Fruit fly (Drosophila melanogaster) whole organism, wandering third instar larva: ENCODE data around the gene CG4615.
A peak's percentile ranks its signal among the peaks of the same experiment; 100 is the strongest.

Experiments used
- CG32264 ChIP-seq: fragments of 200-800 bp; sonication (Bioruptor generic); optimal IDR thresholded peaks from 2 replicates; lab custom pipeline; 2016; ENCODE audit warnings: missing biosample characterization, missing genetic modification characterization
- CG9705 ChIP-seq: fragments of 200-800 bp; sonication (Bioruptor generic); optimal IDR thresholded peaks from 2 replicates; lab custom pipeline; 2018; ENCODE audit warnings: missing biosample characterization, mild to moderate bottlenecking, missing genetic modification characterization
- Dfd ChIP-seq: fragments of >200 bp; optimal IDR thresholded peaks from 2 replicates; lab custom pipeline; 2017; ENCODE audit warnings: missing biosample characterization, missing genetic modification characterization
- Dif ChIP-seq: fragments of 200-275, 200-300 bp; sonication (Bioruptor generic); optimal IDR thresholded peaks from 2 replicates; lab custom pipeline; 2018; ENCODE audit warnings: missing biosample characterization, missing genetic modification characterization; ENCODE audit not compliant: partially characterized antibody
- GATAd ChIP-seq: sonication (Bioruptor generic); optimal IDR thresholded peaks from 2 replicates; lab custom pipeline; 2016; ENCODE audit warnings: missing biosample characterization, missing genetic modification characterization
- HLH106 ChIP-seq: fragments of 200-800 bp; optimal IDR thresholded peaks from 3 replicates; lab custom pipeline; 2019; ENCODE audit warnings: missing biosample characterization, mild to moderate bottlenecking, missing genetic modification characterization, moderate library complexity
- Hnf4 ChIP-seq: fragments of 200-800 bp; sonication (Bioruptor generic); optimal IDR thresholded peaks from 2 replicates; lab custom pipeline; 2016; ENCODE audit warnings: missing biosample characterization, mild to moderate bottlenecking, missing genetic modification characterization
- Hr78 ChIP-seq: fragments of >200 bp; optimal IDR thresholded peaks from 2 replicates; lab custom pipeline; 2017; ENCODE audit warnings: missing biosample characterization, missing genetic modification characterization
- Hr83 ChIP-seq: fragments of 200-300 bp; sonication (Bioruptor generic); optimal IDR thresholded peaks from 2 replicates; lab custom pipeline; 2016; ENCODE audit warnings: missing biosample characterization, mild to moderate bottlenecking, missing genetic modification characterization, moderate library complexity; ENCODE audit not compliant: poor library complexity, severe bottlenecking
- Jra ChIP-seq: sonication (Bioruptor generic); optimal IDR thresholded peaks from 2 replicates; lab custom pipeline; 2016; ENCODE audit warnings: missing biosample characterization, missing genetic modification characterization
- Mio ChIP-seq: sonication (Bioruptor generic); optimal IDR thresholded peaks from 2 replicates; lab custom pipeline; 2016; ENCODE audit warnings: missing biosample characterization, missing genetic modification characterization
- Myc ChIP-seq: fragments of >200 bp; optimal IDR thresholded peaks from 2 replicates; lab custom pipeline; 2017
- OdsH ChIP-seq: fragments of 200-800 bp; sonication (Bioruptor generic); optimal IDR thresholded peaks from 2 replicates; lab custom pipeline; 2016; ENCODE audit warnings: missing biosample characterization, mild to moderate bottlenecking, missing genetic modification characterization
- Rel ChIP-seq, 2 experiments: fragments of 200-800 bp; sonication (Bioruptor generic) in 1 of 2; optimal IDR thresholded peaks; 2 replicates in 1 of 2; 3 replicates in 1 of 2; lab custom pipeline; 2016 to 2019; ENCODE audit warnings: mild to moderate bottlenecking in 2 of 2, missing biosample characterization in 2 of 2, missing genetic modification characterization in 2 of 2, moderate library complexity in 1 of 2
- Sp1 ChIP-seq: fragments of 200-800 bp; sonication (Bioruptor generic); optimal IDR thresholded peaks from 3 replicates; lab custom pipeline; 2019; ENCODE audit warnings: missing biosample characterization, mild to moderate bottlenecking, missing genetic modification characterization, moderate library complexity
- Vsx2 ChIP-seq: fragments of 200-300, 225-300 bp; sonication (Bioruptor generic); optimal IDR thresholded peaks from 2 replicates; lab custom pipeline; 2018; ENCODE audit warnings: missing biosample characterization, missing genetic modification characterization; ENCODE audit not compliant: partially characterized antibody
- br ChIP-seq: fragments of 200-800 bp; sonication (Bioruptor generic); optimal IDR thresholded peaks from 2 replicates; lab custom pipeline; 2016; ENCODE audit warnings: missing biosample characterization, missing genetic modification characterization
- brk ChIP-seq: fragments of 200-800 bp; sonication (Bioruptor generic); optimal IDR thresholded peaks from 2 replicates; lab custom pipeline; 2016; ENCODE audit warnings: missing biosample characterization, mild to moderate bottlenecking, missing genetic modification characterization
- dl ChIP-seq, 2 experiments: fragments of 175-275, 200-275 bp in 1 of 2; fragments of 200-275 bp in 1 of 2; sonication (Bioruptor generic); optimal IDR thresholded peaks; lab custom pipeline; 2018; ENCODE audit warnings: mild to moderate bottlenecking in 2 of 2, missing biosample characterization in 2 of 2, missing genetic modification characterization in 2 of 2, moderate library complexity in 2 of 2; ENCODE audit not compliant: partially characterized antibody in 2 of 2, insufficient read depth in 1 of 2
- dmrt93B ChIP-seq: fragments of 200-800 bp; sonication (Bioruptor generic); optimal IDR thresholded peaks from 2 replicates; lab custom pipeline; 2018; ENCODE audit warnings: missing biosample characterization, mild to moderate bottlenecking, missing genetic modification characterization
- dsf ChIP-seq: sonication (Bioruptor generic); optimal IDR thresholded peaks from 2 replicates; lab custom pipeline; 2016; ENCODE audit warnings: missing biosample characterization, missing genetic modification characterization, borderline replicate concordance
- ey ChIP-seq: fragments of 200-800 bp; sonication (Bioruptor generic); optimal IDR thresholded peaks from 2 replicates; lab custom pipeline; 2016; ENCODE audit warnings: missing biosample characterization, missing genetic modification characterization
- foxo ChIP-seq, 2 experiments: fragments of 200-800 bp; sonication (Bioruptor generic); optimal IDR thresholded peaks; 2 replicates in 1 of 2; 3 replicates in 1 of 2; lab custom pipeline; 2016 to 2017; ENCODE audit warnings: missing biosample characterization in 2 of 2, missing genetic modification characterization in 2 of 2
- fru ChIP-seq: fragments of 200-800 bp; sonication (Bioruptor generic); optimal IDR thresholded peaks from 3 replicates; lab custom pipeline; 2016; ENCODE audit warnings: missing biosample characterization, mild to moderate bottlenecking, missing genetic modification characterization
- h ChIP-seq: fragments of 200-800 bp; sonication (Bioruptor generic); optimal IDR thresholded peaks from 3 replicates; lab custom pipeline; 2016; ENCODE audit warnings: missing biosample characterization, mild to moderate bottlenecking, missing genetic modification characterization
- jim ChIP-seq: fragments of 175-275, 200-325 bp; sonication (Bioruptor generic); optimal IDR thresholded peaks from 2 replicates; lab custom pipeline; 2016; ENCODE audit warnings: missing biosample characterization, mild to moderate bottlenecking, missing genetic modification characterization
- lola ChIP-seq: fragments of >200 bp; optimal IDR thresholded peaks from 2 replicates; lab custom pipeline; 2017; ENCODE audit warnings: missing biosample characterization, missing genetic modification characterization
- pan ChIP-seq: fragments of >200 bp; optimal IDR thresholded peaks from 2 replicates; lab custom pipeline; 2017
- psq ChIP-seq: fragments of 200-800 bp; sonication (Bioruptor generic); optimal IDR thresholded peaks from 3 replicates; lab custom pipeline; 2017; ENCODE audit warnings: missing biosample characterization, mild to moderate bottlenecking, missing genetic modification characterization, moderate library complexity
- rgr ChIP-seq: fragments of 200-800 bp; sonication (Bioruptor generic); optimal IDR thresholded peaks from 3 replicates; lab custom pipeline; 2016; ENCODE audit warnings: missing biosample characterization, mild to moderate bottlenecking, missing genetic modification characterization
- sage ChIP-seq: fragments of 200-800 bp; sonication (Bioruptor generic); optimal IDR thresholded peaks from 2 replicates; lab custom pipeline; 2016; ENCODE audit warnings: missing biosample characterization, mild to moderate bottlenecking, missing genetic modification characterization
- sv ChIP-seq: fragments of 200-800 bp; sonication (Bioruptor generic); optimal IDR thresholded peaks from 3 replicates; lab custom pipeline; 2016; ENCODE audit warnings: missing biosample characterization, missing genetic modification characterization
- tai ChIP-seq: sonication (Bioruptor generic); optimal IDR thresholded peaks from 2 replicates; lab custom pipeline; 2016; ENCODE audit warnings: missing biosample characterization, missing genetic modification characterization
- usp ChIP-seq: fragments of >200 bp; optimal IDR thresholded peaks from 2 replicates; lab custom pipeline; 2017; ENCODE audit warnings: missing biosample characterization, missing genetic modification characterization
- woc ChIP-seq: sonication (Bioruptor generic); optimal IDR thresholded peaks from 2 replicates; lab custom pipeline; 2016; ENCODE audit warnings: missing biosample characterization, mild to moderate bottlenecking, missing genetic modification characterization

CG4615 gene

DNA sequence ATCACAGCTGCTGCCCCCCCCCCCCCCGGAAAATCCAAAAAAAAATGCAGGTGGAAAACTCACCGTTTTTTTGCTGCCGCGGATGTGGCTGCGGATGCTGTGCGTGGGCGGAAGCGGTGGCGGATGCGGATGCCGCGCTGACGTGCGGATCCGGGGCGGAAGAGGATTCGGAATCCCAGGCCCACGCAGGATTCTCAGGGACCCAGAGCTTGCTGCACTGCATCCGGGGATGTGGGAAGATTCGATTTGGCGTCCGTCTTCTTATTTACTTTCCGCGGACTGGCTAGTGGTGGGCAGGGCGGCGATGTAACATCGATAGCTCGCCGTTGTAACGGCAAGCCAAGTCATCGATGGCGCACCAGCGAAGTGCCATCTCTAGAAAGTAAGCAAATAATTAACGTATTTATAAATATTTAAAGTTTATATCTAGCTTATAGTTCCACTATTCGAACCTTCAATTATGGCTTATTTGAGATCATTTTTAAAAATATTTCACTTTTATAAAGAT is at the start of gene CG4615:
Gene CG4615, minus strand, starts transcription at position 288 of the 508 bp plus-strand sequence.
- TF ChIP-seq Jra (peak; percentile 25), rgr (peak; percentile 5), Hr78 (GFP tag; lab: Kevin White, UChicago) (no peak), h (GFP tag; lab: Kevin White, UChicago) (peak; percentile 22), dmrt93B (no peak), GATAd (GFP tag; lab: Kevin White, UChicago) (peak; percentile 13), Rel (GFP tag; optimal IDR thresholded peaks at IDR 0.05; lab: Kevin White, UChicago) (no peak), Rel (tag; optimal IDR thresholded peaks at IDR 0.05; lab: Kevin White, UChicago) (peak; percentile 38), sage (GFP tag; lab: Kevin White, UChicago) (peak; percentile 8), Hnf4 (GFP tag; lab: Kevin White, UChicago) (peak; percentile 33), Hr83 (GFP tag; lab: Kevin White, UChicago) (peak; percentile 85), pan (lab: Kevin White, UChicago) (no peak)

- no peak for TF ChIP-seq dl (GFP tag; optimal IDR thresholded peaks at IDR 0.05; lab: Kevin White, UChicago; ENCODE audit: insufficient read depth in 1 of 2, partially characterized antibody in 2 of 2)
- TF ChIP-seq Dfd = peak; percentile 11
- no peak for TF ChIP-seq brk
- TF ChIP-seq h (GFP tag; lab: Kevin White, UChicago) = no peak
- no peak for TF ChIP-seq Hr78 (GFP tag; lab: Kevin White, UChicago)
- no peak for TF ChIP-seq CG32264 (GFP tag; lab: Kevin White, UChicago)
- no peak for TF ChIP-seq GATAd (GFP tag; lab: Kevin White, UChicago)
Measured at dm6 chrX:7151290-7152038, 49.4 kb upstream of the CG4615 start.

- TF ChIP-seq CG9705 (GFP tag; lab: Kevin White, UChicago) (no peak), Myc (lab: Kevin White, UChicago) (no peak), foxo (GFP tag; optimal IDR thresholded peaks at IDR 0.05; lab: Kevin White, UChicago) (no peak), dl (GFP tag; optimal IDR thresholded peaks at IDR 0.05; lab: Kevin White, UChicago; ENCODE audit: insufficient read depth in 1 of 2, partially characterized antibody in 2 of 2) (no peak), tai (no peak), jim (GFP tag; lab: Kevin White, UChicago) (no peak), Vsx2 (GFP tag; lab: Kevin White, UChicago) (no peak), pan (lab: Kevin White, UChicago) (no peak), Sp1 (no peak), Rel (GFP tag; optimal IDR thresholded peaks at IDR 0.05; lab: Kevin White, UChicago) (no peak), Rel (tag; optimal IDR thresholded peaks at IDR 0.05; lab: Kevin White, UChicago) (no peak), OdsH (GFP tag; lab: Kevin White, UChicago) (no peak), brk (no peak), br (GFP tag; lab: Kevin White, UChicago) (no peak), ey (GFP tag; lab: Kevin White, UChicago) (no peak), Dif (GFP tag; lab: Kevin White, UChicago) (no peak), sv (GFP tag; lab: Kevin White, UChicago) (no peak), dsf (GFP tag; lab: Kevin White, UChicago) (no peak), psq (GFP tag; lab: Kevin White, UChicago) (no peak)
Measured at dm6 chrX:7141753-7142152, 39.7 kb upstream of the CG4615 start.

- no peak for TF ChIP-seq HLH106
- no peak for TF ChIP-seq Sp1
- no peak for TF ChIP-seq h (GFP tag; lab: Kevin White, UChicago)
- no peak for TF ChIP-seq pan (lab: Kevin White, UChicago)
- TF ChIP-seq sage (GFP tag; lab: Kevin White, UChicago) = no peak
- no peak for TF ChIP-seq dsf (GFP tag; lab: Kevin White, UChicago)
- no peak for TF ChIP-seq Rel (GFP tag; optimal IDR thresholded peaks at IDR 0.05; lab: Kevin White, UChicago)
- no peak for TF ChIP-seq Rel (tag; optimal IDR thresholded peaks at IDR 0.05; lab: Kevin White, UChicago)
- TF ChIP-seq OdsH (GFP tag; lab: Kevin White, UChicago) = no peak
- TF ChIP-seq Mio (GFP tag; lab: Kevin White, UChicago) = no peak
- TF ChIP-seq sv (GFP tag; lab: Kevin White, UChicago) = no peak
- TF ChIP-seq woc (GFP tag; lab: Kevin White, UChicago) = no peak
- TF ChIP-seq jim (GFP tag; lab: Kevin White, UChicago) = no peak
- TF ChIP-seq usp (GFP tag; lab: Kevin White, UChicago) = no peak
- TF ChIP-seq ey (GFP tag; lab: Kevin White, UChicago) = no peak
- TF ChIP-seq Myc (lab: Kevin White, UChicago) = no peak
- TF ChIP-seq fru (GFP tag; lab: Kevin White, UChicago) = no peak
- TF ChIP-seq Jra = no peak
- no peak for TF ChIP-seq lola (GFP tag; lab: Kevin White, UChicago)
- TF ChIP-seq, all 38 proteins: peak for 0
Measured at dm6 chrX:7139952-7140351, 37.9 kb upstream of the CG4615 start.
